Worm (Caenorhabditis elegans) whole organism, L4 larva: ENCODE results near the gene C41C4.9.
A peak's percentile ranks its signal among the peaks of the same experiment; 100 is the strongest.

Source experiments
- R02D3.7 ChIP-seq: fragments of 150-350 bp; sonication (generic microtip); optimal IDR thresholded peaks from 3 replicates; lab custom pipeline; 2014; ENCODE audit warnings: missing biosample characterization, missing genetic modification characterization
- ZK337.2 ChIP-seq: fragments of 200-800 bp; sonication (Bioruptor generic); IDR thresholded peaks from 2 replicates; pipeline ENCODE4 v1.3.6; 2022; ENCODE audit warnings: missing genetic modification reagents, missing genetic modification characterization, missing compliant biosample characterization
- aha-1 ChIP-seq: fragments of 150-350 bp; peaks from one replicate; lab custom pipeline; 2014; ENCODE audit warnings: missing biosample characterization, missing genetic modification characterization
- ama-1 ChIP-seq: fragments of 150-350 bp; optimal IDR thresholded peaks from 2 replicates; lab custom pipeline; 2014; ENCODE audit warnings: inconsistent platforms, mixed read lengths
- arid-1 ChIP-seq: fragments of 200-800 bp; sonication (Bioruptor generic); conservative IDR thresholded peaks from 2 replicates; pipeline ENCODE4 v1.3.6; 2022; ENCODE audit warnings: missing genetic modification reagents, missing genetic modification characterization, missing compliant biosample characterization
- ceh-28 ChIP-seq: fragments of 150-350 bp; optimal IDR thresholded peaks from 2 replicates; lab custom pipeline; 2014; ENCODE audit warnings: missing biosample characterization, missing genetic modification reagents, missing genetic modification characterization
- ceh-82 ChIP-seq: sonication (generic microtip); optimal IDR thresholded peaks from 2 replicates; lab custom pipeline; 2017; ENCODE audit warnings: missing biosample characterization, missing genetic modification characterization
- daf-12 ChIP-seq: fragments of 150-350 bp; optimal IDR thresholded peaks from 2 replicates; lab custom pipeline; 2014; ENCODE audit warnings: missing biosample characterization, missing genetic modification reagents, missing genetic modification characterization
- daf-16 ChIP-seq, 3 experiments: sonication (generic microtip); optimal IDR thresholded peaks; 2 replicates each; lab custom pipeline; 2016 to 2017; ENCODE audit warnings: missing genetic modification characterization in 3 of 3, missing genetic modification reagents in 3 of 3, mild to moderate bottlenecking in 2 of 3, missing compliant biosample characterization in 2 of 3, missing biosample characterization in 1 of 3, moderate library complexity in 1 of 3
- dmd-6 ChIP-seq: fragments of 200-800 bp; sonication (Bioruptor generic); IDR thresholded peaks from 2 replicates; pipeline ENCODE4 v1.3.6; 2022; ENCODE audit warnings: missing genetic modification reagents, missing genetic modification characterization, missing compliant biosample characterization
- dve-1 ChIP-seq: sonication (generic microtip); optimal IDR thresholded peaks from 2 replicates; lab custom pipeline; 2017; ENCODE audit warnings: antibody characterized with exemption, mild to moderate bottlenecking, missing genetic modification characterization, missing compliant biosample characterization; ENCODE audit not compliant: insufficient read depth
- egl-27 ChIP-seq: sonication (generic microtip); optimal IDR thresholded peaks from 3 replicates; lab custom pipeline; 2017; ENCODE audit warnings: missing biosample characterization, missing genetic modification reagents, missing genetic modification characterization
- gei-8 ChIP-seq: fragments of 200-800 bp; sonication (Bioruptor generic); optimal IDR thresholded peaks from 2 replicates; lab custom pipeline; 2018; ENCODE audit warnings: mild to moderate bottlenecking, missing genetic modification characterization, missing compliant biosample characterization
- hlh-11 ChIP-seq: fragments of 200-800 bp; sonication (Bioruptor generic); optimal IDR thresholded peaks from 2 replicates; lab custom pipeline; 2018; ENCODE audit warnings: mild to moderate bottlenecking, missing genetic modification characterization, missing compliant biosample characterization
- hlh-30 ChIP-seq: sonication (generic microtip); optimal IDR thresholded peaks from 2 replicates; lab custom pipeline; 2017; ENCODE audit warnings: antibody characterized with exemption, mild to moderate bottlenecking, missing genetic modification characterization, missing compliant biosample characterization; ENCODE audit not compliant: insufficient read depth
- lim-7 ChIP-seq: fragments of 200-800 bp; sonication (Bioruptor generic); IDR thresholded peaks from 2 replicates; pipeline ENCODE4 v1.3.6; 2022; ENCODE audit warnings: missing genetic modification characterization, missing compliant biosample characterization
- lin-29 ChIP-seq: fragments of 200-800 bp; sonication (Bioruptor generic); IDR thresholded peaks from 2 replicates; pipeline ENCODE4 v1.3.6; 2022; ENCODE audit warnings: missing genetic modification reagents, missing genetic modification characterization, missing compliant biosample characterization
- lsy-2 ChIP-seq, 2 experiments: fragments of 150-350 bp in 1 of 2; sonication (generic microtip) in 1 of 2; optimal IDR thresholded peaks; 2 replicates each; lab custom pipeline; 2014 to 2017; ENCODE audit warnings: missing biosample characterization in 2 of 2, missing genetic modification characterization in 2 of 2
- madf-5 ChIP-seq, 2 experiments: fragments of 200-800 bp; sonication (Bioruptor generic); IDR thresholded peaks; 2 replicates each; pipeline ENCODE4 v1.3.6; 2022; ENCODE audit warnings: missing compliant biosample characterization in 2 of 2, missing genetic modification characterization in 2 of 2
- mep-1 ChIP-seq: fragments of 150-350 bp; sonication (generic microtip); optimal IDR thresholded peaks from 3 replicates; lab custom pipeline; 2014; ENCODE audit warnings: missing biosample characterization, missing genetic modification characterization
- mes-2 ChIP-seq: sonication (generic microtip); optimal IDR thresholded peaks from 2 replicates; lab custom pipeline; 2016; ENCODE audit warnings: missing genotype, mild to moderate bottlenecking, missing genetic modification characterization, missing compliant biosample characterization; ENCODE audit not compliant: poor library complexity, severe bottlenecking
- nhr-102 ChIP-seq: sonication (generic microtip); optimal IDR thresholded peaks from 2 replicates; lab custom pipeline; 2016; ENCODE audit warnings: mild to moderate bottlenecking, missing genetic modification characterization, moderate library complexity, missing compliant biosample characterization
- nhr-237 ChIP-seq: sonication (generic microtip); optimal IDR thresholded peaks from 2 replicates; lab custom pipeline; 2017; ENCODE audit warnings: missing biosample characterization, missing genetic modification characterization
- nhr-25 ChIP-seq: sonication (generic microtip); optimal IDR thresholded peaks from 2 replicates; lab custom pipeline; 2017; ENCODE audit warnings: missing genetic modification characterization, mild to moderate bottlenecking, missing compliant biosample characterization, antibody characterized with exemption, moderate library complexity, borderline replicate concordance; ENCODE audit not compliant: insufficient read depth
- nhr-41 ChIP-seq: fragments of 200-800 bp; sonication (Bioruptor generic); IDR thresholded peaks from 2 replicates; pipeline ENCODE4 v1.3.6; 2022; ENCODE audit warnings: missing genetic modification reagents, missing genetic modification characterization, missing compliant biosample characterization
- saeg-2 ChIP-seq: fragments of 200-800 bp; sonication (Bioruptor generic); IDR thresholded peaks from 2 replicates; pipeline ENCODE4 v1.3.6; 2022; ENCODE audit warnings: missing genetic modification reagents, missing genetic modification characterization, missing compliant biosample characterization
- spr-1 ChIP-seq: sonication (generic microtip); optimal IDR thresholded peaks from 2 replicates; lab custom pipeline; 2016; ENCODE audit warnings: mild to moderate bottlenecking, missing genetic modification characterization, missing compliant biosample characterization
- spr-3 ChIP-seq: fragments of 200-800 bp; sonication (Bioruptor generic); optimal IDR thresholded peaks from 2 replicates; lab custom pipeline; 2018; ENCODE audit warnings: mild to moderate bottlenecking, missing genetic modification characterization, missing compliant biosample characterization
- tra-1 ChIP-seq: fragments of 200-800 bp; sonication (Bioruptor generic); IDR thresholded peaks from 2 replicates; pipeline ENCODE4 v1.3.6; 2022; ENCODE audit warnings: missing genetic modification reagents, missing genetic modification characterization, missing compliant biosample characterization
- unc-130 ChIP-seq: sonication (generic microtip); optimal IDR thresholded peaks from 2 replicates; lab custom pipeline; 2016; ENCODE audit warnings: missing genetic modification reagents, missing genetic modification characterization, missing compliant biosample characterization
- unc-62 ChIP-seq, 3 experiments: fragments of 150-350 bp in 1 of 3; sonication (generic microtip); optimal IDR thresholded peaks in 2 of 3; peaks in 1 of 3; 1 replicate in 1 of 3; 2 replicates in 2 of 3; lab custom pipeline; 2014 to 2017; ENCODE audit warnings: missing biosample characterization in 3 of 3, missing genetic modification characterization in 3 of 3, missing genetic modification reagents in 3 of 3, missing genotype in 1 of 3
- zfp-3 ChIP-seq: fragments of 200-800 bp; sonication (Bioruptor generic); conservative IDR thresholded peaks from 2 replicates; pipeline ENCODE4 v1.3.6; 2022; ENCODE audit warnings: missing genetic modification reagents, missing genetic modification characterization, missing compliant biosample characterization

C41C4.9 gene

DNA sequence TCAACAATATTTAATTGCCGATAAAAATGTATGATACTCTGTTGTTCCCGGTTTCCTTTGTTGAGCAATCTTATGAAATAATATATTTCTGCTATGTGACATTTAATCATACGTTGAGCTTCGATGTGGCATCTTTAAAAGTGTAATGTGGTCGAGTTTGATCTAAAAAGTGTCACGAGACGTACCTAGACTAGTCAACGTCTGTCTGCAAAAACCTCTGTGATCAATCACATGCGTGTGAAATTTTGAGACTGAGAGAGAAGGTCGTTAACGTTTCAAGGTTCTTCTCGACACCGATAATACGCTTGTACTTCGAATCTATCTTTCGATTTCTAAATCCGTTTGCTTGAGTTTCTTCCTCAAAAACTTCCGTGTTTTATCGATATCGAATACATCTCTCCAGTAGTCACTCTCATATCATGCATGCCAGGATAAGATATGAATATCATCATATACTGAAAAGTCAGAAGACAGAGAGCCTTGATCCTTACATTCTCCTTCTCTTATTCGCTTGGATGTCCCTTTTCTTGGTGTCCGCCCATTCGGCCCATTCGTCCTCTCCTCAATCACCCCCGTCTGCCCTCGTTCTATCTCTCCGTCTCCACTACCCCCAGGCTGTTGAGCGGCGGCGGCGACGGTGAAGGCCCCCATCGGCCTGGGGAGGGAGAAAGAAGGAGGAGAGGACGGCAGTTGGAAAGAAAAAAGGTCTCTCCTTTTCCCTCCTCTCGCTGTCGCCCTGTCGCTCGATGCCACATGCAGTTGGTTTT is 21.0 kb downstream of the C41C4.9 start (continued):
- TF ChIP-seq nhr-41 (GFP tag; lab: Robert Waterston, UW) (no peak), spr-1 (no peak), nhr-102 (tag; lab: Kevin White, UChicago) (no peak), arid-1 (GFP tag; lab: Robert Waterston, UW) (no peak), egl-27 (tag; lab: Kevin White, UChicago) (no peak), ceh-28 (tag; lab: Kevin White, UChicago) (no peak), nhr-237 (tag; lab: Kevin White, UChicago) (no peak), zfp-3 (GFP tag; lab: Robert Waterston, UW) (no peak), madf-5 (GFP tag; IDR thresholded peaks at IDR 0.05; lab: Robert Waterston, UW) (no peak)

DNA sequence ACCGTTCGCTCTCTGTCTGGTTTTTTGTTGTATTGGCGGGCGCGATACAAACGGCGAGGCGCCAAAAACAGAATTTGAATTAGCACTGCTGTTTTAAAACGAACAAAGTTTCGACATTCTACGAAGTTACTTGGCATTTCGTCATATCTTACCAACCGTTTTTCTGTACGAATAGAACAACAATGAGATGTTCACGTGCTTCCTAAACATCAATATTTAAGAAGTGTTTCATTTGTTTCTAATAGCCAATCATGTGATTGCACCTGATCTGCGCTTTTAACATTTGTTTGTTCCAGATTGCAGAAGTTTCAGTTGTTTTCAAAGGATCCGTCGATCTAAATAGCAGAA is 21.6 kb downstream of the C41C4.9 start:
- TF ChIP-seq ZK337.2 (GFP tag; lab: Robert Waterston, UW) (no peak), ceh-82 (no peak), mep-1 (tag; lab: Kevin White, UChicago) (peak; percentile 56), unc-130 (GFP tag; lab: Kevin White, UChicago) (no peak), hlh-30 (peak; percentile 40), lin-29 (GFP tag; lab: Robert Waterston, UW) (no peak)
- TF ChIP-seq, all 104 proteins: peak for 2

ce11 chrII:8129495-8130010 is 22.1 kb downstream of the C41C4.9 start, which contains the start of gene ulp-4:
Gene ulp-4, plus strand, starts transcription at chrII:8129960.
- TF ChIP-seq daf-12 (tag; lab: Kevin White, UChicago), result no peak
- TF ChIP-seq gei-8 (GFP tag; lab: Kevin White, UChicago), result no peak
- peak; percentile 70 for TF ChIP-seq aha-1
- peak; percentile 40; the same call in 1 of the 2 replicates for TF ChIP-seq tra-1 (GFP tag; lab: Robert Waterston, UW)
- peak; percentile 30 for TF ChIP-seq nhr-25 (tag; lab: Kevin White, UChicago)
- TF ChIP-seq nhr-237 (tag; lab: Kevin White, UChicago), result no peak
- TF ChIP-seq mes-2 (tag; lab: Kevin White, UChicago), result peak; percentile 30
- TF ChIP-seq hlh-11 (tag; lab: Kevin White, UChicago), result peak; percentile 18
- peak in 1 of 2 experiments; percentile 73 for TF ChIP-seq unc-62 (GFP tag; optimal IDR thresholded peaks at IDR 0.05 in 1 of 2; lab: Kevin White, UChicago)
- TF ChIP-seq unc-62 (tag; optimal IDR thresholded peaks at IDR 0.05; lab: Kevin White, UChicago), result no peak
- peak in 1 of 2 experiments; percentile 10 for TF ChIP-seq daf-16 (GFP tag; optimal IDR thresholded peaks at IDR 0.05; lab: Kevin White, UChicago)
- no peak for TF ChIP-seq daf-16 (tag; optimal IDR thresholded peaks at IDR 0.05; lab: Kevin White, UChicago)
- no peak for TF ChIP-seq spr-3 (GFP tag; lab: Kevin White, UChicago)
- TF ChIP-seq dve-1 (tag; lab: Kevin White, UChicago), result peak; percentile 26
- TF ChIP-seq dmd-6 (GFP tag; lab: Robert Waterston, UW), result peak; percentile 46; the same call in 1 of the 2 replicates
- peak in 1 of 2 experiments; percentile 19 for TF ChIP-seq lsy-2 (tag; optimal IDR thresholded peaks at IDR 0.05; lab: Kevin White, UChicago)
- TF ChIP-seq, all 104 proteins: peak for 10

DNA sequence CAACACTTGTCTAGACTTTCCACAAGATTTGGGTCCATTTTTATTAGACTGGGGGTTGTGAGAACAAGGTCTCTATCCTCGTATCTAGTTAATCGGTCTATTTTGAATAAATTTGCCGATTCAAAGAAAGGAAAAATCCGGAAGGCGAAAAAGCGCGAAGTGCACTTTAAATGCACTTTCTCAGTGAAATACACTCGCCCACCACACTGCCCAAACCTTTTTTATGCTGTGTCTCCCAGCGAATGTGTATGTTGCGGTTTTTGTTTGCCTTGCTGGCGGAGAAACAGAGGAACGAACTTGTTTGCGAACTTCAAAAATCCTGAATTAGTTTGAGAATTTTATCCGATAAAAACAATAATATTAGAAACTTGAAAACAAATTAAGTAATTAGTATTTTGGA is 23.3 kb downstream of the C41C4.9 start:
- peak; percentile 44 for TF ChIP-seq mes-2 (tag; lab: Kevin White, UChicago)
- peak; percentile 12; the same call in 1 of the 2 replicates for TF ChIP-seq saeg-2 (GFP tag; lab: Robert Waterston, UW)
- TF ChIP-seq R02D3.7 (tag; lab: Kevin White, UChicago), result no peak
- no peak for TF ChIP-seq ZK337.2 (GFP tag; lab: Robert Waterston, UW)
- peak; percentile 20 for TF ChIP-seq mep-1 (tag; lab: Kevin White, UChicago)
- peak; percentile 9 for TF ChIP-seq ama-1
- no peak for TF ChIP-seq lsy-2 (tag; optimal IDR thresholded peaks at IDR 0.05; lab: Kevin White, UChicago)
- TF ChIP-seq lim-7, result no peak
